Fruit fly (Drosophila melanogaster) whole organism, prepupa: ENCODE data around the gene CdGAPr.

Source experiments
- CG10631 ChIP-seq: fragments of 200-800 bp; sonication (Bioruptor generic); optimal IDR thresholded peaks from 2 replicates; lab custom pipeline; 2016; ENCODE audit warnings: missing biosample characterization, missing genetic modification characterization
- CG10669 ChIP-seq: fragments of 200-800 bp; sonication (Bioruptor generic); optimal IDR thresholded peaks from 3 replicates; lab custom pipeline; 2018; ENCODE audit warnings: missing biosample characterization, mild to moderate bottlenecking, missing genetic modification characterization, moderate library complexity
- CG11762 ChIP-seq: fragments of 200-800 bp; sonication (Bioruptor generic); optimal IDR thresholded peaks from 3 replicates; lab custom pipeline; 2016; ENCODE audit warnings: missing biosample characterization, missing genetic modification characterization; ENCODE audit not compliant: insufficient read depth
- CG15336 ChIP-seq: fragments of 200-800 bp; sonication (Bioruptor generic); IDR thresholded peaks from 2 replicates; pipeline ENCODE4 v1.3.6; 2022; ENCODE audit warnings: missing biosample characterization, missing genetic modification characterization
- CG1621 ChIP-seq: fragments of 200-800 bp; sonication (Bioruptor generic); optimal IDR thresholded peaks from 3 replicates; lab custom pipeline; 2018; ENCODE audit warnings: missing biosample characterization, mild to moderate bottlenecking, missing genetic modification characterization
- CG16779 ChIP-seq: fragments of 200-800 bp; sonication (Bioruptor generic); optimal IDR thresholded peaks from 3 replicates; lab custom pipeline; 2017; ENCODE audit warnings: missing biosample characterization, mild to moderate bottlenecking, missing genetic modification characterization
- CG3032 ChIP-seq: fragments of 200-800 bp; optimal IDR thresholded peaks from 2 replicates; lab custom pipeline; 2019; ENCODE audit warnings: missing biosample characterization, mild to moderate bottlenecking, missing genetic modification characterization, moderate library complexity
- CG34406 ChIP-seq: fragments of 200-800 bp; sonication (Bioruptor generic); optimal IDR thresholded peaks from 3 replicates; lab custom pipeline; 2016; ENCODE audit warnings: missing biosample characterization, missing genetic modification characterization
- CG3919 ChIP-seq: fragments of 200-800 bp; sonication (Bioruptor generic); optimal IDR thresholded peaks from 3 replicates; lab custom pipeline; 2016; ENCODE audit warnings: missing biosample characterization, missing genetic modification characterization
- CG4318 ChIP-seq: fragments of 200-800 bp; sonication (Bioruptor generic); optimal IDR thresholded peaks from 3 replicates; lab custom pipeline; 2017; ENCODE audit warnings: missing biosample characterization, mild to moderate bottlenecking, missing genetic modification characterization
- CG6163 ChIP-seq: fragments of 200-800 bp; sonication (Bioruptor generic); IDR thresholded peaks from 3 replicates; pipeline ENCODE4 v1.3.6; 2022; ENCODE audit warnings: missing biosample characterization, missing genetic modification characterization
- CG6276 ChIP-seq: fragments of 200-800 bp; sonication (Bioruptor generic); optimal IDR thresholded peaks from 2 replicates; lab custom pipeline; 2017; ENCODE audit warnings: missing biosample characterization, mild to moderate bottlenecking, missing genetic modification characterization
- CG6792 ChIP-seq: fragments of 200-800 bp; sonication (Bioruptor generic); optimal IDR thresholded peaks from 3 replicates; lab custom pipeline; 2016; ENCODE audit warnings: missing biosample characterization, missing genetic modification characterization
- CG6808 ChIP-seq: fragments of 200-800 bp; sonication (Bioruptor generic); optimal IDR thresholded peaks from 3 replicates; lab custom pipeline; 2017; ENCODE audit warnings: missing biosample characterization, missing genetic modification characterization, mild to moderate bottlenecking, moderate library complexity, missing genetic modification reagents
- CG6854 ChIP-seq: fragments of 200-800 bp; sonication (Bioruptor generic); optimal IDR thresholded peaks from 2 replicates; lab custom pipeline; 2017; ENCODE audit warnings: missing biosample characterization, mild to moderate bottlenecking, missing genetic modification characterization
- CG7368 ChIP-seq: fragments of 200-800 bp; sonication (Bioruptor generic); optimal IDR thresholded peaks from 3 replicates; lab custom pipeline; 2016; ENCODE audit warnings: missing biosample characterization, missing genetic modification characterization
- CG8119 ChIP-seq: fragments of 200-800 bp; sonication (Bioruptor generic); IDR thresholded peaks from 3 replicates; pipeline ENCODE4 v1.3.6; 2022; ENCODE audit warnings: missing biosample characterization, missing genetic modification characterization
- CG8319 ChIP-seq: fragments of 200-800 bp; sonication (Bioruptor generic); optimal IDR thresholded peaks from 3 replicates; lab custom pipeline; 2016; ENCODE audit warnings: missing biosample characterization, missing genetic modification characterization
- CG8632 ChIP-seq: fragments of 200-800 bp; sonication (Bioruptor generic); optimal IDR thresholded peaks from 3 replicates; lab custom pipeline; 2016; ENCODE audit warnings: missing biosample characterization, missing genetic modification characterization
- Eip78C ChIP-seq: fragments of 200-800 bp; sonication (Bioruptor generic); peaks from one replicate; lab custom pipeline; 2016; ENCODE audit warnings: missing biosample characterization, missing genetic modification characterization
- Ets96B ChIP-seq: fragments of 200-800 bp; optimal IDR thresholded peaks from 2 replicates; lab custom pipeline; 2019; ENCODE audit warnings: missing biosample characterization, mild to moderate bottlenecking, missing genetic modification characterization, moderate library complexity
- Hr38 ChIP-seq: sonication (Bioruptor generic); optimal IDR thresholded peaks from 2 replicates; lab custom pipeline; 2016; ENCODE audit warnings: missing biosample characterization, missing genetic modification characterization
- Hr4 ChIP-seq: fragments of 200-800 bp; sonication (Bioruptor generic); optimal IDR thresholded peaks from 3 replicates; lab custom pipeline; 2016; ENCODE audit warnings: missing biosample characterization, missing genetic modification characterization
- Lpt ChIP-seq: fragments of 200-800 bp; sonication (Bioruptor generic); optimal IDR thresholded peaks from 3 replicates; lab custom pipeline; 2016; ENCODE audit warnings: missing biosample characterization, missing genetic modification characterization
- Met ChIP-seq: fragments of 200-800 bp; sonication (Bioruptor generic); optimal IDR thresholded peaks from 3 replicates; lab custom pipeline; 2016; ENCODE audit warnings: missing biosample characterization, missing genetic modification characterization
- OdsH ChIP-seq: fragments of 200-800 bp; sonication (Bioruptor generic); optimal IDR thresholded peaks from 3 replicates; lab custom pipeline; 2016; ENCODE audit warnings: missing biosample characterization, missing genetic modification characterization
- Smox ChIP-seq: fragments of 200-800 bp; sonication (Bioruptor generic); optimal IDR thresholded peaks from 3 replicates; lab custom pipeline; 2016; ENCODE audit warnings: missing biosample characterization, missing genetic modification characterization
- Sox15 ChIP-seq: fragments of 200-800 bp; sonication (Bioruptor generic); optimal IDR thresholded peaks from 3 replicates; lab custom pipeline; 2016; ENCODE audit warnings: missing biosample characterization, missing genetic modification characterization
- acj6 ChIP-seq: fragments of 200-800 bp; sonication (Bioruptor generic); optimal IDR thresholded peaks from 3 replicates; lab custom pipeline; 2016; ENCODE audit warnings: missing biosample characterization, missing genetic modification characterization
- cyc ChIP-seq: fragments of 200-800 bp; sonication (Bioruptor generic); optimal IDR thresholded peaks from 3 replicates; lab custom pipeline; 2016; ENCODE audit warnings: missing biosample characterization, missing genetic modification characterization
- dac ChIP-seq: fragments of 200-800 bp; sonication (Bioruptor generic); optimal IDR thresholded peaks from 2 replicates; lab custom pipeline; 2017; ENCODE audit warnings: missing biosample characterization, mild to moderate bottlenecking, missing genetic modification characterization
- fd59A ChIP-seq: fragments of 200-800 bp; sonication (Bioruptor generic); optimal IDR thresholded peaks from 2 replicates; lab custom pipeline; 2017; ENCODE audit warnings: missing biosample characterization, mild to moderate bottlenecking, missing genetic modification characterization, missing genetic modification reagents
- fd85E ChIP-seq: fragments of 200-800 bp; sonication (Bioruptor generic); optimal IDR thresholded peaks from 3 replicates; lab custom pipeline; 2016; ENCODE audit warnings: missing biosample characterization, missing genetic modification characterization
- fkh ChIP-seq: fragments of 200-800 bp; sonication (Bioruptor generic); optimal IDR thresholded peaks from 3 replicates; lab custom pipeline; 2017; ENCODE audit warnings: missing biosample characterization, mild to moderate bottlenecking, missing genetic modification characterization, moderate library complexity
- lz ChIP-seq: fragments of 200-800 bp; sonication (Bioruptor generic); optimal IDR thresholded peaks from 3 replicates; lab custom pipeline; 2016; ENCODE audit warnings: missing biosample characterization, missing genetic modification characterization
- net ChIP-seq: fragments of 200-800 bp; sonication (Bioruptor generic); optimal IDR thresholded peaks from 3 replicates; lab custom pipeline; 2016; ENCODE audit warnings: missing biosample characterization, missing genetic modification characterization
- pdm3 ChIP-seq: fragments of 200-800 bp; sonication (Bioruptor generic); optimal IDR thresholded peaks from 3 replicates; lab custom pipeline; 2016; ENCODE audit warnings: missing biosample characterization, missing genetic modification characterization
- salr ChIP-seq, 2 experiments: fragments of 200-800 bp; sonication (Bioruptor generic); optimal IDR thresholded peaks; 3 replicates each; lab custom pipeline; 2016 to 2018; ENCODE audit warnings: missing biosample characterization in 2 of 2, missing genetic modification characterization in 2 of 2, mild to moderate bottlenecking in 1 of 2
- spab ChIP-seq: fragments of 200-800 bp; sonication (Bioruptor generic); optimal IDR thresholded peaks from 2 replicates; lab custom pipeline; 2017; ENCODE audit warnings: missing biosample characterization, mild to moderate bottlenecking, missing genetic modification characterization, missing genetic modification reagents
- ss ChIP-seq, 2 experiments: fragments of 200-800 bp; sonication (Bioruptor generic); optimal IDR thresholded peaks; 2 replicates in 1 of 2; 3 replicates in 1 of 2; lab custom pipeline; 2017 to 2018; ENCODE audit warnings: mild to moderate bottlenecking in 2 of 2, missing biosample characterization in 2 of 2, missing genetic modification characterization in 2 of 2, moderate library complexity in 1 of 2
- svp ChIP-seq: fragments of 200-800 bp; sonication (Bioruptor generic); peaks from one replicate; lab custom pipeline; 2016; ENCODE audit warnings: missing biosample characterization, missing genetic modification characterization
- vri ChIP-seq: fragments of 200-800 bp; sonication (Bioruptor generic); optimal IDR thresholded peaks from 3 replicates; lab custom pipeline; 2016; ENCODE audit warnings: missing biosample characterization, mild to moderate bottlenecking, missing genetic modification characterization

CdGAPr gene

DNA sequence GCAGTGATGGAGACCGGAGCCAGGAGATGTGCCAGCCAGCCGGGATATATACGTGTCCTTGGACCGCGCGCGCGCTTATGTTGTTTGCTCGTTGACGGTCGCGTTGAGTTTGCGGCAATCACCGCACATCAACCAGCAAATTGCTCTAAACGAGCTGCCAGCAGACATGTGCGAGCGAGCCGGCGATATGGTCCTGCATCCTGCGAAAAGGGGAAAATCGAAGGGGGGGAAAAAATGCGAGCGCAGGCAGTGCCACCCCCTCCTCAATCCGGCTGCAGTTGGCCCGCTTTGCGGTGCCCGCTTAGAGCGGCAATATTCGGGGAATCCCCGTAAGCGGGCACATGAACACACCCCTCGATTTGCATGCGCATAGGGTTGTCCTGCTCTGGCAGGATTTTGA is 22.7 kb downstream of the CdGAPr start, which contains the start of gene bsh:
Gene bsh, minus strand, starts transcription at position 101 of the 400 bp plus-strand sequence.
- TF ChIP-seq Lpt (GFP tag; lab: Kevin White, UChicago), result no peak
- no peak for TF ChIP-seq Ets96B (tag; lab: Kevin White, UChicago)
- TF ChIP-seq Sox15 (GFP tag; lab: Kevin White, UChicago), result no peak
- no peak for TF ChIP-seq ss (GFP tag; optimal IDR thresholded peaks at IDR 0.05; lab: Kevin White, UChicago)
- TF ChIP-seq, all 60 proteins: peak for 0

DNA sequence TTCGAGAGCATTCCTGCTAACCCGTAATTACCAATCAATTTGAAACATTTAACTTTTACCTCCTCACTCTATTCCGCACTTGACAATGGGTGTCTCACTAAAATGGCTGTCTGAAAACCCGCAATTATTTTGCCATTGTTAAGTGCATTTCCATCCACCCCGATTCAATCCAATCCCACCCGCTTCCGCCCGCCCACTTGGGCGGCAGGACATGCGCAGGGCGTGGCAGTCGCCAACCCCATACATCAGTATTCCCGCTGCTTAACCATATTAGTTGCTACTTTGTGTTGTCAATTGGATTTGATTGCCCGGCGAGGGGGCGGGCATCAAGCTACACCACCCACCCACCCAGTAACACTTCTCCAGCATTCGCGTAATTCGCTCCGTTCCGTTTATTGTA is 26.3 kb downstream of the CdGAPr start:
- no peak for TF ChIP-seq CG15336 (GFP tag; lab: Robert Waterston, UW)
- TF ChIP-seq Smox (GFP tag; lab: Kevin White, UChicago), result no peak

DNA sequence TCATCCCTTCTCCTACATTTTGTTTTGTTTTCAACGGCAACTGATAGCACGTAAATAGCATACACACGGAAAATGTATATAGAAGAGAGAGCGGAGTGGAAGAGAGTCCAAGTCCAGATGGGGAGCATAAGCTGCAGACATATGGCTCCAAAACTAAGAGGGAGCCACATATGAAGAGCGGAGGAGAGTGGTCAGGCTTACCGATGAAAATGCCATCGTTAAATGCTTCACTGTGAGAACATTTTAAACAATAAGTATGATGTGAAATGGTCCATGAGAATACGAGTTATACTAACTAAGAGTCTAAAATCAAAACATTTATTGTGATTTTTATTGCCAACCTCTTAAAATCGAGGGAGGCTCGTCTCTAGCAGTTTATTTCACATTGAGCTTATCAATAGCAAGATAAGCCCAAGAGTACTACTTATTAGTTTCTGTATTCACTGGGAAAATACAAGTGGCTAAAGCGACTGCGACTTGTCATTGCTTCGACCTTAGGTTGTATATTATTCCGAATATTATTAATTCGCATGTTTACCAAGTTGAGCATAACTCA is 27.0 kb downstream of the CdGAPr start:
- TF ChIP-seq lz (GFP tag; lab: Kevin White, UChicago), result no peak
- peak; percentile 39 for TF ChIP-seq CG8632 (GFP tag; lab: Kevin White, UChicago)
- TF ChIP-seq CG10669 (GFP tag; lab: Kevin White, UChicago), result no peak
- TF ChIP-seq spab (GFP tag; lab: Kevin White, UChicago), result no peak
- no peak for TF ChIP-seq OdsH (GFP tag; lab: Kevin White, UChicago)
- no peak for TF ChIP-seq CG8319 (GFP tag; lab: Kevin White, UChicago)
- TF ChIP-seq Smox (GFP tag; lab: Kevin White, UChicago), result no peak
- no peak for TF ChIP-seq CG11762 (GFP tag; lab: Kevin White, UChicago)
- peak; percentile 70 for TF ChIP-seq CG6276 (GFP tag; lab: Kevin White, UChicago)
- peak; percentile 23 for TF ChIP-seq vri
- no peak for TF ChIP-seq CG10631
- TF ChIP-seq salr (GFP tag; optimal IDR thresholded peaks at IDR 0.05; lab: Kevin White, UChicago), result peak in 1 of 2 experiments; percentile 86
- TF ChIP-seq fkh (GFP tag; lab: Kevin White, UChicago), result no peak
- no peak for TF ChIP-seq cyc (GFP tag; lab: Kevin White, UChicago)
- peak; percentile 41 for TF ChIP-seq Eip78C
- TF ChIP-seq CG6854 (GFP tag; lab: Kevin White, UChicago), result no peak
- no peak for TF ChIP-seq CG7368
- 0 out of 2 replicates have a peak, but pooled peaks have one; percentile 2 for TF ChIP-seq CG15336 (GFP tag; lab: Robert Waterston, UW)
- TF ChIP-seq acj6 (GFP tag; lab: Kevin White, UChicago), result no peak
- TF ChIP-seq fd59A (GFP tag; lab: Kevin White, UChicago), result no peak
- TF ChIP-seq Hr38 (GFP tag; lab: Kevin White, UChicago), result no peak
- no peak for TF ChIP-seq CG6792 (GFP tag; lab: Kevin White, UChicago)
- no peak for TF ChIP-seq CG6163 (GFP tag; lab: Robert Waterston, UW)

DNA sequence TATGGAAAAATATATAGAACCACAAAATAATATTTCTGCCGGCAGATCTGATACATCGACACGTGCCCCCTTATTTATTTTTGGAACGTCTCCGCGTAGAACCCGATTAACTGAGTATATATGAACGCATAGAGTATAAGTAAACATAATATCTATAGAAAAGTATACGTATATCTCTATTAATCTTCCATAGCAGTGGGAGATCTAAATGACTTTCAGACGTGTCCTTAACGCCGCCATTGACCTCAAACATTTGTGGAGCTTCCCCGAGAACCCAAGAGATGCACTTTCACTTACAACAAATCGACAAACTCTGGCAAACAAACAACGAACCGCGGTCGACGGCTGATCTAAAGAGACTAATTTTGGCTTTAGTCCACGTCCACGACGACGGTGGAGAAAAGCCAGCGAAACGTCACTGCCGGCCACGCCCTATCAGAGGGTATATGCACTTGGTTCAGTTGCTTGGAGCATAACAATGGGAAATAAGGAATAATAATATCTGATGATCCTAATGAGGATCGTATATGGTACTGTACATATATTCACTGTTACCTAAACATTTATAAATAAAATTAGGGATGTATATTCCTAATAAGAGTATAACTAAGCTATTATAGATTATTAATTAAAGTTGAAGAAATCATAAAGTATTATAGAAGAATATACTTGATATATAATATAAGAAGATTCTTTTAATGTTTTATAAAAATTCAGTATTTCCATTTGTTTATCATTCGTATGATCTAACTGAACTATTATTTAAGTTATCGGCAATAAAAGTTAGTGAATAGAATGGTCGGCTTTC is 27.7 kb downstream of the CdGAPr start, which contains the start of gene fbp:
Gene fbp, minus strand, starts transcription at position 364 of the 808 bp plus-strand sequence.
- TF ChIP-seq ss (GFP tag; optimal IDR thresholded peaks at IDR 0.05; lab: Kevin White, UChicago), result peak; percentile 68 to 80
- TF ChIP-seq CG1621 (tag; lab: Kevin White, UChicago), result no peak
- TF ChIP-seq CG8319 (GFP tag; lab: Kevin White, UChicago), result peak; percentile 50
- TF ChIP-seq CG3919, result peak; percentile 73
- TF ChIP-seq net (GFP tag; lab: Kevin White, UChicago), result peak; percentile 76
- TF ChIP-seq Hr38 (GFP tag; lab: Kevin White, UChicago), result no peak
- peak; percentile 42 for TF ChIP-seq pdm3 (GFP tag; lab: Kevin White, UChicago)
- TF ChIP-seq CG6808 (GFP tag; lab: Kevin White, UChicago), result peak; percentile 75
- TF ChIP-seq Met (GFP tag; lab: Kevin White, UChicago), result peak; percentile 56
- peak; percentile 52 for TF ChIP-seq CG11762 (GFP tag; lab: Kevin White, UChicago)
- peak; percentile 50 for TF ChIP-seq CG8119
- TF ChIP-seq CG34406 (GFP tag; lab: Kevin White, UChicago), result peak; percentile 86
- peak; percentile 77 for TF ChIP-seq acj6 (GFP tag; lab: Kevin White, UChicago)
- peak; percentile 77 for TF ChIP-seq CG3032 (tag; lab: Kevin White, UChicago)
- TF ChIP-seq svp (GFP tag; lab: Kevin White, UChicago), result peak; percentile 85
- TF ChIP-seq dac (GFP tag; lab: Kevin White, UChicago), result peak; percentile 56
- peak; percentile 77 for TF ChIP-seq fd59A (GFP tag; lab: Kevin White, UChicago)
- TF ChIP-seq CG16779, result peak; percentile 42
- peak; percentile 84 for TF ChIP-seq CG6276 (GFP tag; lab: Kevin White, UChicago)
- peak; percentile 56 for TF ChIP-seq Hr4 (GFP tag; lab: Kevin White, UChicago)
- peak; percentile 79 for TF ChIP-seq CG4318 (GFP tag; lab: Kevin White, UChicago)
- TF ChIP-seq fd85E, result peak; percentile 12
- TF ChIP-seq Sox15 (GFP tag; lab: Kevin White, UChicago), result peak; percentile 65
- TF ChIP-seq OdsH (GFP tag; lab: Kevin White, UChicago), result peak; percentile 66
- TF ChIP-seq Smox (GFP tag; lab: Kevin White, UChicago), result peak; percentile 47
